Fruit fly (Drosophila melanogaster): ENCODE measurements around the gene pinta.

pinta gene

DNA sequence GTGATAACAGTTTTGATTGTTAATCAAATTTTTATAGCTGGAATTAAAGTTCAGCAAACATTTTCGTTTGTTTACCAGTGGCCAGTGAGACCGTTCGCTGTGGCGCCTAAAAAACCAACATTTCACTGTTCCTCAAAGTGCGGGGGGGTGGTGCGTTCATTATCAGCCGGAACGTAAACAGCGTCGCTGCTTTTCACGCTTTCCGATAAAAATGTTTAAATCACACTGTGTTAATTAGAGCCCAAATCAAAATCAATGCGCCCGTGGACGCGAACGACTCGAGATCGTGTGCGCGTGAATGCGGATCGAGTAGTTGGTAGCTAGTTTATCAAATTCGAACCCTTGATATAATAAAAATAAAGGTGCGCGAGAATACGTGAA is 23.1 kb upstream of the pinta start, which contains the start of gene CG34376:
Gene CG34376 (plus strand): TSS at position 226 of the 381 bp plus-strand sequence.
- TF ChIP-seq ham (GFP tag; IDR thresholded peaks at IDR 0.05) (peak; percentile 61; the same call in 1 of the 2 replicates), CG7928 (GFP tag; optimal IDR thresholded peaks at IDR 0.05) (no peak), Nf-YC (tag; optimal IDR thresholded peaks at IDR 0.05) (peak; percentile 54), CG10462 (GFP tag; optimal IDR thresholded peaks at IDR 0.05) (no peak), CG13296 (GFP tag; optimal IDR thresholded peaks at IDR 0.05) (peak; percentile 4), CG31388 (GFP tag; optimal IDR thresholded peaks at IDR 0.05) (no peak), sug (tag; optimal IDR thresholded peaks at IDR 0.05) (peak; percentile 61), Dek (tag; optimal IDR thresholded peaks at IDR 0.05) (peak; percentile 63), CG16779 (GFP tag; IDR thresholded peaks at IDR 0.05) (no peak), CG33213 (GFP tag; optimal IDR thresholded peaks at IDR 0.05) (peak; percentile 36), mam (GFP tag; optimal IDR thresholded peaks at IDR 0.05) (peak; percentile 10), Dip2 (GFP tag; IDR thresholded peaks at IDR 0.05) (no peak), grn (GFP tag; optimal IDR thresholded peaks at IDR 0.05) (peak; percentile 77), ERR (GFP tag; optimal IDR thresholded peaks at IDR 0.05) (peak; percentile 31), jing (GFP tag; optimal IDR thresholded peaks at IDR 0.05) (no peak), CG9727 (GFP tag; optimal IDR thresholded peaks at IDR 0.05) (peak; percentile 48), CG3995 (GFP tag; optimal IDR thresholded peaks at IDR 0.05) (peak; percentile 98), tin (GFP tag; optimal IDR thresholded peaks at IDR 0.05) (no peak), CG9437 (GFP tag; optimal IDR thresholded peaks at IDR 0.05) (peak; percentile 76), CoRest (tag; optimal IDR thresholded peaks at IDR 0.05) (peak; percentile 62), CG3838 (GFP tag; optimal IDR thresholded peaks at IDR 0.05) (peak; percentile 14), pnt (GFP tag; optimal IDR thresholded peaks at IDR 0.05) (no peak), E2f2 (GFP tag; IDR thresholded peaks at IDR 0.05) (no peak), pita (GFP tag; optimal IDR thresholded peaks at IDR 0.05) (no peak), CG3847 (GFP tag; IDR thresholded peaks at IDR 0.05) (peak; percentile 38), crol (GFP tag; IDR thresholded peaks at IDR 0.05) (peak; percentile 100), CG10959 (GFP tag; IDR thresholded peaks at IDR 0.05) (no peak), pros (GFP tag; optimal IDR thresholded peaks at IDR 0.05) (no peak), salm (tag; optimal IDR thresholded peaks at IDR 0.05) (peak; percentile 27), cg (GFP tag; optimal IDR thresholded peaks at IDR 0.05) (no peak), btn (GFP tag; optimal IDR thresholded peaks at IDR 0.05) (no peak), CG8765 (GFP tag; IDR thresholded peaks at IDR 0.05) (no peak), zfh1 (GFP tag; IDR thresholded peaks at IDR 0.05) (peak; percentile 71), cad (GFP tag; optimal IDR thresholded peaks at IDR 0.05) (no peak), luna (GFP tag; optimal IDR thresholded peaks at IDR 0.05) (no peak), CG4730 (GFP tag; IDR thresholded peaks at IDR 0.05) (peak; percentile 58; the same call in 1 of the 2 replicates), Fer2 (tag; optimal IDR thresholded peaks at IDR 0.05) (no peak), ems (GFP tag; optimal IDR thresholded peaks at IDR 0.05) (no peak), NK7.1 (GFP tag; optimal IDR thresholded peaks at IDR 0.05) (no peak), CG34376 (GFP tag; optimal IDR thresholded peaks at IDR 0.05) (peak; percentile 99), CG5953 (GFP tag; IDR thresholded peaks at IDR 0.05) (no peak), ara (GFP tag; IDR thresholded peaks at IDR 0.05) (peak; percentile 51), eve (GFP tag; optimal IDR thresholded peaks at IDR 0.05) (no peak), ind (GFP tag; optimal IDR thresholded peaks at IDR 0.05) (no peak), CG10147 (GFP tag; optimal IDR thresholded peaks at IDR 0.05) (peak; percentile 0), amos (GFP tag; IDR thresholded peaks at IDR 0.05; ENCODE audit: partially characterized antibody) (peak; percentile 36; the same call in 1 of the 2 replicates), CG18011 (GFP tag; optimal IDR thresholded peaks at IDR 0.05) (no peak), Mad (GFP tag; optimal IDR thresholded peaks at IDR 0.05) (peak; percentile 9), hbn (GFP tag; IDR thresholded peaks at IDR 0.05; ENCODE audit: partially characterized antibody) (no peak), stwl (tag; optimal IDR thresholded peaks at IDR 0.05) (peak; percentile 64), CG30020 (tag; optimal IDR thresholded peaks at IDR 0.05) (peak; percentile 11), chinmo (GFP tag; IDR thresholded peaks at IDR 0.05; ENCODE audit: partially characterized antibody) (0 out of 4 replicates have a peak, but pooled peaks have one; percentile 44)
